Fruit fly (Drosophila melanogaster) whole organism, embryonic: ENCODE results near the gene CG34163.
A peak's percentile ranks its signal among the peaks of the same experiment; 100 is the strongest.

Experiments used
- Ada2b ChIP-seq: fragments of 200-800 bp; sonication (Bioruptor generic); IDR thresholded peaks from 2 replicates; pipeline ENCODE4 v1.3.6; 2022; ENCODE audit warnings: missing biosample characterization, missing genetic modification characterization
- Atf3 ChIP-seq: fragments of 200-800 bp; sonication (Bioruptor generic); optimal IDR thresholded peaks from 3 replicates; lab custom pipeline; 2016; ENCODE audit warnings: missing biosample characterization, missing genetic modification characterization
- CG10209 ChIP-seq: fragments of 200-800 bp; sonication (Bioruptor generic); optimal IDR thresholded peaks from 3 replicates; lab custom pipeline; 2017; ENCODE audit warnings: missing biosample characterization, mild to moderate bottlenecking, missing genetic modification characterization, missing genetic modification reagents
- CG13894 ChIP-seq: fragments of 200-800 bp; sonication (Bioruptor generic); optimal IDR thresholded peaks from 3 replicates; lab custom pipeline; 2018; ENCODE audit warnings: missing biosample characterization, mild to moderate bottlenecking, missing genetic modification characterization, moderate library complexity
- CG14014 ChIP-seq: fragments of 200-800 bp; sonication (Bioruptor generic); IDR thresholded peaks from 2 replicates; pipeline ENCODE4 v1.3.6; 2022; ENCODE audit warnings: missing biosample characterization, missing genetic modification characterization
- CG14050 ChIP-seq: fragments of 200-800 bp; sonication (Bioruptor generic); IDR thresholded peaks from 3 replicates; pipeline ENCODE4 v1.3.6; 2022; ENCODE audit warnings: missing biosample characterization, missing genetic modification characterization
- CG14667 ChIP-seq: fragments of 200-800 bp; sonication (Bioruptor generic); IDR thresholded peaks from 2 replicates; pipeline ENCODE4 v1.3.6; 2022; ENCODE audit warnings: missing biosample characterization, missing genetic modification characterization
- CG1529 ChIP-seq: fragments of 200-800 bp; sonication (Bioruptor generic); optimal IDR thresholded peaks from 3 replicates; lab custom pipeline; 2018; ENCODE audit warnings: missing biosample characterization, missing genetic modification characterization
- CG17612 ChIP-seq: fragments of 200-800 bp; sonication (Bioruptor generic); IDR thresholded peaks from 2 replicates; pipeline ENCODE4 v1.3.6; 2022; ENCODE audit warnings: missing biosample characterization, missing genetic modification characterization
- CG18476 ChIP-seq: fragments of 200-800 bp; sonication (Bioruptor generic); optimal IDR thresholded peaks from 2 replicates; lab custom pipeline; 2016; ENCODE audit warnings: missing biosample characterization, mild to moderate bottlenecking, missing genetic modification characterization
- CG30431 ChIP-seq: fragments of 200-800 bp; sonication (Bioruptor generic); optimal IDR thresholded peaks from 2 replicates; lab custom pipeline; 2017; ENCODE audit warnings: missing biosample characterization, missing genetic modification characterization
- CG31224 ChIP-seq: fragments of 200-800 bp; sonication (Bioruptor generic); IDR thresholded peaks from 2 replicates; pipeline ENCODE4 v1.3.6; 2022; ENCODE audit warnings: missing biosample characterization, missing genetic modification characterization
- CG32532 ChIP-seq: fragments of 200-800 bp; sonication (Bioruptor generic); IDR thresholded peaks from 2 replicates; pipeline ENCODE4 v1.3.6; 2022; ENCODE audit warnings: missing biosample characterization, missing genetic modification characterization
- CG3281 ChIP-seq: fragments of 200-800 bp; sonication (Bioruptor generic); optimal IDR thresholded peaks from 3 replicates; lab custom pipeline; 2017; ENCODE audit warnings: missing biosample characterization, mild to moderate bottlenecking, missing genetic modification characterization
- CG33557 ChIP-seq: fragments of 200-800 bp; sonication (Bioruptor generic); optimal IDR thresholded peaks from 2 replicates; lab custom pipeline; 2019; ENCODE audit warnings: missing biosample characterization, mild to moderate bottlenecking, missing genetic modification characterization, moderate library complexity
- CG42726 ChIP-seq: fragments of 200-800 bp; sonication (Bioruptor generic); IDR thresholded peaks from 2 replicates; pipeline ENCODE4 v1.3.6; 2022; ENCODE audit warnings: missing biosample characterization, missing genetic modification characterization; ENCODE audit not compliant: partially characterized antibody
- CG4820 ChIP-seq: fragments of 200-800 bp; sonication (Bioruptor generic); optimal IDR thresholded peaks from 3 replicates; lab custom pipeline; 2016; ENCODE audit warnings: missing biosample characterization, missing genetic modification characterization
- CG5953 ChIP-seq: fragments of 200-800 bp; sonication (Bioruptor generic); IDR thresholded peaks from 2 replicates; pipeline ENCODE4 v1.3.6; 2022; ENCODE audit warnings: missing biosample characterization, missing genetic modification characterization
- Dad ChIP-seq: fragments of 200-800 bp; sonication (Bioruptor generic); optimal IDR thresholded peaks from 3 replicates; lab custom pipeline; 2016; ENCODE audit warnings: missing biosample characterization, missing genetic modification characterization
- HLH3B ChIP-seq: fragments of 200-800 bp; sonication (Bioruptor generic); IDR thresholded peaks from 2 replicates; pipeline ENCODE4 v1.3.6; 2022; ENCODE audit warnings: missing biosample characterization, missing genetic modification characterization
- HLHmδ ChIP-seq: fragments of 200-800 bp; sonication (Bioruptor generic); optimal IDR thresholded peaks from 2 replicates; lab custom pipeline; 2018; ENCODE audit warnings: missing biosample characterization, mild to moderate bottlenecking, missing genetic modification characterization, moderate library complexity
- Kr ChIP-seq: fragments of 200-800 bp; sonication (Bioruptor generic); optimal IDR thresholded peaks from 2 replicates; lab custom pipeline; 2017; ENCODE audit warnings: missing biosample characterization, mild to moderate bottlenecking, missing genetic modification characterization
- MTF-1 ChIP-seq: fragments of 200-800 bp; sonication (Bioruptor generic); optimal IDR thresholded peaks from 2 replicates; lab custom pipeline; 2018; ENCODE audit warnings: missing biosample characterization, mild to moderate bottlenecking, missing genetic modification characterization, borderline replicate concordance
- bigmax ChIP-seq: fragments of 200-800 bp; sonication (Bioruptor generic); optimal IDR thresholded peaks from 2 replicates; lab custom pipeline; 2018; ENCODE audit warnings: missing biosample characterization, mild to moderate bottlenecking, missing genetic modification characterization
- bowl ChIP-seq: fragments of 200-800 bp; sonication (Bioruptor generic); IDR thresholded peaks from 2 replicates; pipeline ENCODE4 v1.3.6; 2022; ENCODE audit warnings: missing biosample characterization, missing genetic modification characterization
- bsh ChIP-seq, 2 experiments: fragments of 200-800 bp; sonication (Bioruptor generic); optimal IDR thresholded peaks; 2 replicates each; lab custom pipeline; 2017 to 2018; ENCODE audit warnings: mild to moderate bottlenecking in 2 of 2, missing biosample characterization in 2 of 2, missing genetic modification characterization in 2 of 2, moderate library complexity in 1 of 2
- chn ChIP-seq: fragments of 200-800 bp; sonication (Bioruptor generic); optimal IDR thresholded peaks from 2 replicates; lab custom pipeline; 2016; ENCODE audit warnings: missing biosample characterization, missing genetic modification characterization
- corto ChIP-seq: fragments of 200-800 bp; sonication (Bioruptor generic); optimal IDR thresholded peaks from 2 replicates; lab custom pipeline; 2016; ENCODE audit warnings: missing biosample characterization, mild to moderate bottlenecking, missing genetic modification characterization, moderate library complexity
- crol ChIP-seq: fragments of 200-800 bp; sonication (Bioruptor generic); IDR thresholded peaks from 2 replicates; pipeline ENCODE4 v1.3.6; 2022; ENCODE audit warnings: missing biosample characterization, missing genetic modification characterization
- dati ChIP-seq: fragments of 200-800 bp; sonication (Bioruptor generic); IDR thresholded peaks from 2 replicates; pipeline ENCODE4 v1.3.6; 2022; ENCODE audit warnings: missing biosample characterization, missing genetic modification characterization
- dmrt99B ChIP-seq: fragments of 200-800 bp; sonication (Bioruptor generic); optimal IDR thresholded peaks from 2 replicates; lab custom pipeline; 2018; ENCODE audit warnings: missing biosample characterization, mild to moderate bottlenecking, missing genetic modification characterization, moderate library complexity
- ems ChIP-seq: fragments of 200-800 bp; sonication (Bioruptor generic); optimal IDR thresholded peaks from 3 replicates; lab custom pipeline; 2016; ENCODE audit warnings: missing biosample characterization, missing genetic modification characterization
- esg ChIP-seq: fragments of 200-800 bp; sonication (Bioruptor generic); conservative IDR thresholded peaks from 2 replicates; pipeline ENCODE4 v1.3.6; 2022; ENCODE audit warnings: missing biosample characterization, missing genetic modification characterization
- h ChIP-seq: fragments of >200 bp; optimal IDR thresholded peaks from 2 replicates; lab custom pipeline; 2017
- ind ChIP-seq: fragments of 200-800 bp; sonication (Bioruptor generic); optimal IDR thresholded peaks from 3 replicates; lab custom pipeline; 2016; ENCODE audit warnings: missing biosample characterization, missing genetic modification characterization
- lola ChIP-seq, 3 experiments: fragments of >200 bp in 2 of 3; fragments of 200-800 bp in 1 of 3; sonication (Bioruptor generic) in 1 of 3; optimal IDR thresholded peaks; 2 replicates each; lab custom pipeline; 2017 to 2019; ENCODE audit warnings: missing biosample characterization in 3 of 3, missing genetic modification characterization in 3 of 3, mild to moderate bottlenecking in 1 of 3, moderate library complexity in 1 of 3
- onecut ChIP-seq: fragments of 200-800 bp; sonication (Bioruptor generic); IDR thresholded peaks from 2 replicates; pipeline ENCODE4 v1.3.6; 2022; ENCODE audit warnings: missing biosample characterization, missing genetic modification characterization
- rib ChIP-seq: fragments of 200-800 bp; sonication (Bioruptor generic); IDR thresholded peaks from 2 replicates; pipeline ENCODE4 v1.3.6; 2022; ENCODE audit warnings: missing biosample characterization, missing genetic modification characterization
- slou ChIP-seq: fragments of 200-800 bp; sonication (Bioruptor generic); optimal IDR thresholded peaks from 3 replicates; lab custom pipeline; 2016; ENCODE audit warnings: missing biosample characterization, missing genetic modification characterization
- sna ChIP-seq: fragments of 200-800 bp; sonication (Bioruptor generic); IDR thresholded peaks from 2 replicates; pipeline ENCODE4 v1.3.6; 2022; ENCODE audit warnings: missing biosample characterization, missing genetic modification characterization; ENCODE audit not compliant: partially characterized antibody
- tin ChIP-seq: fragments of 200-800 bp; sonication (Bioruptor generic); optimal IDR thresholded peaks from 3 replicates; lab custom pipeline; 2016; ENCODE audit warnings: missing biosample characterization, missing genetic modification characterization
- tio ChIP-seq: fragments of 200-800 bp; sonication (Bioruptor generic); optimal IDR thresholded peaks from 2 replicates; lab custom pipeline; 2017; ENCODE audit warnings: missing biosample characterization, missing genetic modification characterization, inconsistent platforms
- wor ChIP-seq: fragments of 200-800 bp; sonication (Bioruptor generic); IDR thresholded peaks from 2 replicates; pipeline ENCODE4 v1.3.6; 2022; ENCODE audit warnings: missing biosample characterization, missing genetic modification characterization
- zfh2 ChIP-seq: fragments of 200-800 bp; sonication (Bioruptor generic); optimal IDR thresholded peaks from 2 replicates; lab custom pipeline; 2016; ENCODE audit warnings: missing biosample characterization, missing genetic modification characterization

The CG34163 gene

DNA sequence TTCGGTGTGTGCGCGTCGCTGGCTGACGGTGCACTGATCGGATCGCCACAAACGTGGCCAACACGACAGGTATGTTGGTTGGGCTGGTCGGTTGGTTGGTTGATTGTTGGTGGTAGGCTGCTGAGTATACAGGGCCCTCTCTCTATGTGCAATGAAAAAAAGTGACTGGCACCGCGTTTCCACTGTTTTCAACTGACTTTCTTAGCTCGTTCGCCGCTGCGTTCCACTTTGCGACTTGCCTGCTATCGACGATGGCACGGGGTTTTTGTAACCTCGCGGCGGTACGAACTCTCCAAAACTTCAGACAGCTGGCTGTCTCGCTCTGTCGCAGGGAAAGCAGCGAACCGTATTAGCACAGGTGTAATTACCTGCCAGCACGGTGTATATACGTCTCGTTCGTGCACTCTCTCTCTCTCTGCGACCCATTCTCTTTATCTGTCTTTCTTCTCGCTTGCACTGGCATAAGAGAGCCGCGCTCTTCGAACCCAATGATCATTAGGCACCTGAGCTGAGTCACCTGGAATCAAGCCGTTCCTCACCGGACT lies 17.1 kb upstream of the CG34163 start (continued):
- TF ChIP-seq CG32532 (GFP tag; lab: Robert Waterston, UW) (peak; percentile 59), CG31224 (no peak), CG10209 (GFP tag; lab: Kevin White, UChicago) (no peak), dati (GFP tag; lab: Robert Waterston, UW) (no peak), bigmax (GFP tag; lab: Kevin White, UChicago) (no peak), CG30431 (no peak), ems (GFP tag; lab: Kevin White, UChicago) (no peak), MTF-1 (no peak), onecut (GFP tag; lab: Robert Waterston, UW) (peak; percentile 29; the same call in 1 of the 2 replicates), dmrt99B (tag; lab: Kevin White, UChicago) (peak; percentile 8), zfh2 (no peak), CG42726 (GFP tag; lab: Robert Waterston, UW) (peak; percentile 19; the same call in 1 of the 2 replicates), CG13894 (tag; lab: Kevin White, UChicago) (peak; percentile 44), Kr (peak; percentile 17), CG18476 (GFP tag; lab: Kevin White, UChicago) (no peak), CG14014 (GFP tag; lab: Robert Waterston, UW) (peak; percentile 39; the same call in 1 of the 2 replicates), lola (GFP tag; optimal IDR thresholded peaks at IDR 0.05; lab: Kevin White, UChicago) (no peak), Ada2b (GFP tag; lab: Robert Waterston, UW) (no peak), h (lab: Kevin White, UChicago) (no peak), wor (GFP tag; lab: Robert Waterston, UW) (no peak), CG3281 (GFP tag; lab: Kevin White, UChicago) (peak; percentile 28), CG17612 (no peak), sna (GFP tag; lab: Robert Waterston, UW) (0 out of 2 replicates have a peak, but pooled peaks have one; percentile 41), CG33557 (GFP tag; lab: Kevin White, UChicago) (no peak), CG1529 (GFP tag; lab: Kevin White, UChicago) (no peak), chn (peak; percentile 17), CG5953 (0 out of 2 replicates have a peak, but pooled peaks have one; percentile 52), slou (GFP tag; lab: Kevin White, UChicago) (no peak), CG4820 (GFP tag; lab: Kevin White, UChicago) (no peak), ind (no peak), tio (GFP tag; lab: Kevin White, UChicago) (no peak), rib (0 out of 2 replicates have a peak, but pooled peaks have one; percentile 44), tin (GFP tag; lab: Kevin White, UChicago) (no peak), esg (GFP tag; lab: Robert Waterston, UW) (0 out of 2 replicates have a peak, but pooled peaks have one; percentile 22), Dad (GFP tag; lab: Kevin White, UChicago) (no peak), bsh (GFP tag; optimal IDR thresholded peaks at IDR 0.05; lab: Kevin White, UChicago) (no peak), Atf3 (GFP tag; lab: Kevin White, UChicago) (peak; percentile 6), HLHmδ (GFP tag; lab: Kevin White, UChicago) (peak; percentile 50), HLH3B (peak; percentile 47; the same call in 1 of the 2 replicates), crol (GFP tag; lab: Robert Waterston, UW) (peak; percentile 48), corto (GFP tag; lab: Kevin White, UChicago) (no peak), bowl (GFP tag; lab: Robert Waterston, UW) (no peak; the same call in 1 of the 2 replicates), CG14050 (GFP tag; lab: Robert Waterston, UW) (no peak), CG14667 (no peak)
